Fruit fly (Drosophila melanogaster): ENCODE measurements around the gene stai.

stai gene

DNA sequence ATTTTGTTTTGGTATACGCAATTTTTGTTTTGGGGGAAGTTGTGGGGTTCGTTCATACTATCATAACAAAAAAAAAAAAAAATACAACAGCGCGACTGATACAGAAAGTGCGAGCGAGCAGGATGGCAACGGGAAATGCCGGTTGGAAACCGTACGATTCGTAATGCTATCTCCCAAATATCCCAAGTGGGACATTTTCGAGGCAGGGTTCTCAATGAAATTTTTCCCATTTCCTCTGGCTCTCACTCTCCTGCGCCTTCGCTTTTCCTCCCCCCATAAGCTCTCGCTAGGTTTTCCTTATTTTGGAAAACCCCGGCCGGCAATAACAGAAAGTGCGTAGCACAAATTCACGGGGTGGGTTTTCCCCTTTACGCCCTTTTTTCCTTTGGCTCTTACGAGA, 7.9 kb upstream of the stai start:
- TF ChIP-seq Snoo (tag; optimal IDR thresholded peaks at IDR 0.05) (no peak), CG12605 (GFP tag; IDR thresholded peaks at IDR 0.05) (no peak), CG13204 (GFP tag; optimal IDR thresholded peaks at IDR 0.05) (no peak), CG15710 (tag; optimal IDR thresholded peaks at IDR 0.05) (no peak), CG4496 (GFP tag; IDR thresholded peaks at IDR 0.05) (no peak), Pif1B (GFP tag; optimal IDR thresholded peaks at IDR 0.05) (no peak), D1 (tag; optimal IDR thresholded peaks at IDR 0.05) (no peak), CG9948 (tag; optimal IDR thresholded peaks at IDR 0.05) (no peak), CG10348 (GFP tag; IDR thresholded peaks at IDR 0.05) (no peak), CG34367 (tag; optimal IDR thresholded peaks at IDR 0.05) (no peak), EcR (GFP tag; optimal IDR thresholded peaks at IDR 0.05) (no peak), CG8301 (tag; optimal IDR thresholded peaks at IDR 0.05) (no peak), CG32121 (GFP tag; IDR thresholded peaks at IDR 0.05) (no peak), CG17806 (tag; optimal IDR thresholded peaks at IDR 0.05) (no peak), fd96Ca (GFP tag; IDR thresholded peaks at IDR 0.05) (no peak), gl (tag; optimal IDR thresholded peaks at IDR 0.05) (no peak), rn (GFP tag; IDR thresholded peaks at IDR 0.05) (no peak)

DNA sequence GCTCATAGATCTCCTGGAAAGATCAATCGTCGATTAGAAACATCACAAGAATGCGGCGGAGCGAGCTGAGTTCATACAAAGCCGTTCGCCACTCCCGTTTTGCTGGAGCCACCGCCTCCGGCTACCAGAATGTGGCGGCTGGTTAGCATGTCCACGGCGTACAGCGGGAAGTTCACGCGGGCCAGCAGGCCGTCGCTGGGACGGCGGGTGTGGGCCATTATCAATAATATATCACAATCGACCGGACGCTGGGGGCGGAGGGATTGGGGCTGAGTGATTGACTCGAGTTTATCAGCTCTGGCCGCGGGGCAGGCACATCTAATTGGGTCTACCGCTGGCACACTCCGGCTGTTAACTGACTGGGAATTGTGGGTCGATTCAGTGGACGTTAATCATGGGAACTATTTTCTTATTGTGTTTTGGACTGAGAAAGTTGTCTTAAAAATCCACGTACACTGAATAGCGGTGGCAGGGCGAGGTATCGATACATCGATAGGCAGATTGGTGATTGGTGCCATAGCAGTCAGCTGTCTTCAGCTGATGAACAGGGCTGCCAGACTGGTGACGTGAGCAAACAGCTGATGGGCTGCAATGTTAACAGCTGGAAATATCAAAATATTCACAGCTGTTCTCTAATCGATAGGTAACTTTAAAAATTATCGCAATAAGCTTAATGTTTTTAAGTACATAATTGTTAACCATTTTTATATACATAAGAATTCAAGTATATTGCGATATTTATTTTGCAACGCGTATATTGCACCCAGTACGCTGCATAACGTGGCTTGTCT, 1.5 kb upstream of the stai start, which contains the start of gene CG9175:
TSS of gene CG9175 (minus strand) at position 488 of the 791 bp plus-strand sequence.
- no peak for TF ChIP-seq CG34367 (tag; optimal IDR thresholded peaks at IDR 0.05)
- TF ChIP-seq CG9948 (tag; optimal IDR thresholded peaks at IDR 0.05): no peak
- no peak for TF ChIP-seq Snoo (tag; optimal IDR thresholded peaks at IDR 0.05)
- TF ChIP-seq CG12605 (GFP tag; IDR thresholded peaks at IDR 0.05): no peak
- TF ChIP-seq rn (GFP tag; IDR thresholded peaks at IDR 0.05): no peak
- TF ChIP-seq CG8159 (tag; optimal IDR thresholded peaks at IDR 0.05): no peak
- no peak for TF ChIP-seq CG15710 (tag; optimal IDR thresholded peaks at IDR 0.05)
- TF ChIP-seq gl (tag; optimal IDR thresholded peaks at IDR 0.05): no peak

DNA sequence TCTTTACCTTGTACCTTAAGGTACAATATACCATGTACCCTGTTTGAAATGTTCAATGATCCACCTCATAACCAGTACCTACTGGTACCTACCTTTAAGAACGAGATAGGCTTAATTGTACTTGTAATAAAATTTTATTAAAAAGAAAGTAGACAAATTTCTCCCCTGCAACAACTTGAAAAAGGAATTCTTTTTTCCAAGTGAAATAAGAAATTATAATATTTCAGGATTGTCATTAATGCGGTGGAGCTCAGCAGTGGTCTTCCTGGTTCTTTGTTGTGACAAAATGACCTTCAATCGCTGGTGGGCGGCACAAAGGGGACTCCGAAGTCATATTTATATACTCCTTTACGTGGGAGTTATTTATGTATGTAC, 920 bp upstream of the stai start:
- TF ChIP-seq CG14655 (GFP tag; optimal IDR thresholded peaks at IDR 0.05): no peak
- no peak for TF ChIP-seq CG9948 (tag; optimal IDR thresholded peaks at IDR 0.05)
- TF ChIP-seq EcR (GFP tag; optimal IDR thresholded peaks at IDR 0.05): no peak
- no peak for TF ChIP-seq CG17806 (tag; optimal IDR thresholded peaks at IDR 0.05)
- no peak for TF ChIP-seq CG8301 (tag; optimal IDR thresholded peaks at IDR 0.05)
- no peak for TF ChIP-seq CG32121 (GFP tag; IDR thresholded peaks at IDR 0.05)
- TF ChIP-seq D1 (tag; optimal IDR thresholded peaks at IDR 0.05): no peak
- TF ChIP-seq Ets98B (GFP tag; IDR thresholded peaks at IDR 0.05): no peak
- TF ChIP-seq CG10348 (GFP tag; IDR thresholded peaks at IDR 0.05): no peak
- TF ChIP-seq CG34367 (tag; optimal IDR thresholded peaks at IDR 0.05): no peak
- TF ChIP-seq CG12605 (GFP tag; IDR thresholded peaks at IDR 0.05): no peak

DNA sequence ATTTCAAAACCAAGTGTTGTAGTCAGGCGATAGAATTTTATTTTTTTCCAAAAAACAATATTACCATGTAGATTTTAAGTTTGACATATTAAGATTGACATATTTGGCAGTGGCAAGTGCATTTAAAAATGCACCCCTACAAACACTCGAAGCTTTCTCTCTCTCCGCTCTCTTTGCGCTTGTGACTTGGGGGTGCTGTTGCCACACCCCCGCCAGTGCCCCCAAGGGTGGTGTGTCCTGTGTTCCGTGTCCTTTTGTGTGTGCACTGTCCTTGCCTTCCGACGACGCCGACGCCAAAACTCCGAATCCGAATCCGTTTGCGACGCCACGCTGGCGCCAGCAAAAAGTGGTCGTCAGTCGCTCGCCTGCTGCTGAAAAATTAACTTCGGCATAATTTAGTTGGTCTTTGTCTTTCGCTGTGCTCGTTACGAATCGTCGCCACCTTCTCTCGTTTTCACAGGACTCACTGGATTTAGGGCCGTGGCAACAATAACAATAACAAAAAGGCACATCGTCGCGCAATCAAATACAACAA, 9.2 kb downstream of the stai start:
- no peak for TF ChIP-seq CG15710 (tag; optimal IDR thresholded peaks at IDR 0.05)
- no peak for TF ChIP-seq Ets98B (GFP tag; IDR thresholded peaks at IDR 0.05)
- no peak for TF ChIP-seq CG4496 (GFP tag; IDR thresholded peaks at IDR 0.05)
- no peak for TF ChIP-seq fd96Ca (GFP tag; IDR thresholded peaks at IDR 0.05)
- TF ChIP-seq gl (tag; optimal IDR thresholded peaks at IDR 0.05): no peak
- no peak for TF ChIP-seq Pif1B (GFP tag; optimal IDR thresholded peaks at IDR 0.05)
- no peak for TF ChIP-seq rn (GFP tag; IDR thresholded peaks at IDR 0.05)
- TF ChIP-seq Pif1A (GFP tag; optimal IDR thresholded peaks at IDR 0.05): no peak
- TF ChIP-seq EcR (GFP tag; optimal IDR thresholded peaks at IDR 0.05): no peak
- TF ChIP-seq CG13204 (GFP tag; optimal IDR thresholded peaks at IDR 0.05): no peak
- no peak for TF ChIP-seq CG34367 (tag; optimal IDR thresholded peaks at IDR 0.05)
- no peak for TF ChIP-seq CG17806 (tag; optimal IDR thresholded peaks at IDR 0.05)
- no peak for TF ChIP-seq CG9948 (tag; optimal IDR thresholded peaks at IDR 0.05)
- no peak for TF ChIP-seq D1 (tag; optimal IDR thresholded peaks at IDR 0.05)
- TF ChIP-seq CG10348 (GFP tag; IDR thresholded peaks at IDR 0.05): no peak
- TF ChIP-seq Snoo (tag; optimal IDR thresholded peaks at IDR 0.05): no peak
- TF ChIP-seq CG12605 (GFP tag; IDR thresholded peaks at IDR 0.05): no peak
- no peak for TF ChIP-seq CG32121 (GFP tag; IDR thresholded peaks at IDR 0.05)

DNA sequence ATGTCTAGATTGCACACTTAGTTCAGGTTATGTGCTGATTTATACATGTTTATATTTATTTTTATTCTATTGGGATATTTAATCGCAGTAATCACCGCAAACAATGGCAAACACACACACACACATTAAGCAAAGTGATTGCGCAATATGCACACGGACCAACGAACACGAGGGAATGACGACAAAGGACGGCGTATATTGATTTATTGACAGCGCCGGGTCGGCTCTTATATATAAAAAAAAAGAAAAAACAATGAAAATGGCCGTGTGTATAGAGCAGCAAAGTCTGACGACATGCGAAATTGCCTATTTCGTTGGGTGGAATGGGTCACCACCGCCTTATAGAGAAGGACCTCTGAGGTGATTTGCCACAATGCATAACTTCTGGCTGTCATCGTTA, 10.6 kb downstream of the stai start:
- TF ChIP-seq Pif1A (GFP tag; optimal IDR thresholded peaks at IDR 0.05): no peak
- TF ChIP-seq CG10348 (GFP tag; IDR thresholded peaks at IDR 0.05): no peak
- no peak for TF ChIP-seq Snoo (tag; optimal IDR thresholded peaks at IDR 0.05)

DNA sequence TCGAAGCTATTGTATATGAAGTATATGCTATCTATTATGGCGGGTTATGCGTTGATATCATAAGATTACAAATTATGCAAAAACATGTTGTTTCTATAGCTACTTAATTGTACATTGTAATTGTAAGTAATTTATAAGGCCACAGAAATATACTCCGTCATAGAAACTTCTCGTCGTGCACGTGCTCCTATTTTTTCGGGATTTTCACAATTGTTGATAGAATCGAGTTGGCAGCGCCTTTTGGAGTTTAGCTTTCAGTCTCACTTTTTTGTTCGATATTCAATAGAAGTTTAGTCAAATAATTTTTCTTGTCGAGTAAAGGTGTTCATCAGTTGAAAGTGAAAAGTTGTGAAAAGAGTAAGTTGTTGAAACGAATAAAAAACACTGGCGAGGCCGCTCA, 18.0 kb downstream of the stai start, which contains the start of gene CG31642:
TSS of gene CG31642 (plus strand) at position 301 of the 400 bp plus-strand sequence.
- TF ChIP-seq rn (GFP tag; IDR thresholded peaks at IDR 0.05): no peak
- TF ChIP-seq CG9948 (tag; optimal IDR thresholded peaks at IDR 0.05): no peak
- TF ChIP-seq CG10348 (GFP tag; IDR thresholded peaks at IDR 0.05): no peak
- no peak for TF ChIP-seq CG4496 (GFP tag; IDR thresholded peaks at IDR 0.05)
- no peak for TF ChIP-seq Pif1B (GFP tag; optimal IDR thresholded peaks at IDR 0.05)
- no peak for TF ChIP-seq CG34367 (tag; optimal IDR thresholded peaks at IDR 0.05)
- TF ChIP-seq D1 (tag; optimal IDR thresholded peaks at IDR 0.05): no peak
- TF ChIP-seq CG15710 (tag; optimal IDR thresholded peaks at IDR 0.05): no peak
